Worm (Caenorhabditis elegans) whole organism, L1 larva: Measurements from ENCODE around the gene F49E12.8.

ENCODE experiments used
- dpl-1 ChIP-seq, 3 experiments: fragments of 150-350 bp in 2 of 3; sonication (generic microtip) in 1 of 3; optimal IDR thresholded peaks; 2 replicates each; lab custom pipeline; 2014 to 2017; ENCODE audit warnings: missing biosample characterization in 3 of 3, missing genetic modification characterization in 3 of 3, missing genetic modification reagents in 3 of 3
- snpc-4 ChIP-seq: fragments of 150-350 bp; optimal IDR thresholded peaks from 2 replicates; lab custom pipeline; 2014; ENCODE audit warnings: missing biosample characterization, missing genetic modification characterization

- TF ChIP-seq dpl-1 (GFP tag; optimal IDR thresholded peaks at IDR 0.05; lab: Kevin White, UChicago) = no peak
- TF ChIP-seq snpc-4 (tag; lab: Kevin White, UChicago) = no peak
Measured at ce11 chrII:8412061-8412721, 18.1 kb upstream of the F49E12.8 start, which contains the start of gene efl-3.
